Worm (Caenorhabditis elegans) whole organism, L1 larva: ENCODE measurements around the gene ebp-1.

Experiments
- ama-1 ChIP-seq: fragments of 150-350 bp; optimal IDR thresholded peaks from 2 replicates; lab custom pipeline; 2014
- dsc-1 ChIP-seq: sonication (generic microtip); optimal IDR thresholded peaks from 2 replicates; lab custom pipeline; 2016; ENCODE audit warnings: mild to moderate bottlenecking, missing genetic modification characterization, missing compliant biosample characterization
- ets-5 ChIP-seq: fragments of 200-800 bp; sonication (Bioruptor generic); IDR thresholded peaks from 2 replicates; pipeline ENCODE4 v1.3.6; 2022; ENCODE audit warnings: missing genetic modification characterization, missing compliant biosample characterization
- fkh-8 ChIP-seq: sonication (generic microtip); optimal IDR thresholded peaks from 2 replicates; lab custom pipeline; 2016; ENCODE audit warnings: mild to moderate bottlenecking, missing genetic modification characterization, missing compliant biosample characterization
- nhr-12 ChIP-seq: sonication (generic microtip); optimal IDR thresholded peaks from 2 replicates; lab custom pipeline; 2017; ENCODE audit warnings: missing biosample characterization, missing genetic modification characterization
- nhr-237 ChIP-seq: fragments of 150-350 bp; optimal IDR thresholded peaks from 2 replicates; lab custom pipeline; 2014; ENCODE audit warnings: missing biosample characterization, missing genetic modification characterization

DNA sequence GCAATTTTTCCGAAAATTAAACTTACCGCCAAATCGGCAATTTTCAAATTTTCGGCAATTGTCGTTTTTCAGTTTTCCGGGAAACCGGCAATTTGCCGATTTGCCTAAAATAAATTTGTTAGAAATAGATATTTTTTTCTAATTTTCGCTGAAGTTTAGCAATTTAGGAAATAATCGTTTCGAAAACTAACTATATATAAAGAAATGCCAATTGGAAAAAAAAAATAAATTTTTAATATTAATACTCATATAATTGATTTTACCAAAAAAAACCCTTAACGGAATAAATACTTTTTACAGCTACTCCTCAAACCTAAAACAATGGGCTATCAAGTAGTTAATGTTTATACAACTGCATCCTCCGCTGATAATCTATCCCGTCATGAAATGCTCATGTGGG is at the start of gene ebp-1:
- no peak for TF ChIP-seq dsc-1
- TF ChIP-seq ama-1, result no peak
- TF ChIP-seq nhr-12, result no peak
- no peak for TF ChIP-seq nhr-237 (tag; lab: Kevin White, UChicago)
- no peak for TF ChIP-seq ets-5 (GFP tag; lab: Robert Waterston, UW)
- no peak for TF ChIP-seq fkh-8
